Worm (Caenorhabditis elegans) whole organism, L1 larva: ENCODE data around the gene sym-2.

ENCODE experiments used
- C04F5.9 ChIP-seq: sonication (generic microtip); optimal IDR thresholded peaks from 2 replicates; lab custom pipeline; 2016; ENCODE audit warnings: missing genetic modification characterization, missing compliant biosample characterization
- C16A3.4 ChIP-seq: fragments of 150-350 bp; optimal IDR thresholded peaks from 2 replicates; lab custom pipeline; 2014; ENCODE audit warnings: missing biosample characterization, missing genetic modification characterization
- F16B12.6 ChIP-seq: fragments of 150-350 bp; optimal IDR thresholded peaks from 2 replicates; lab custom pipeline; 2014; ENCODE audit warnings: missing biosample characterization, missing genetic modification characterization
- Y116A8C.19 ChIP-seq: sonication (generic microtip); optimal IDR thresholded peaks from 2 replicates; lab custom pipeline; 2016; ENCODE audit warnings: missing compliant biosample characterization, missing genetic modification characterization, borderline replicate concordance
- ama-1 ChIP-seq: fragments of 150-350 bp; optimal IDR thresholded peaks from 2 replicates; lab custom pipeline; 2014
- blmp-1 ChIP-seq: fragments of 150-350 bp; optimal IDR thresholded peaks from 2 replicates; lab custom pipeline; 2014; ENCODE audit warnings: missing biosample characterization, missing genetic modification characterization
- ceh-82 ChIP-seq, 3 experiments: fragments of 150-350 bp in 1 of 3; sonication (generic microtip) in 2 of 3; optimal IDR thresholded peaks; 2 replicates each; lab custom pipeline; 2014 to 2017; ENCODE audit warnings: missing biosample characterization in 3 of 3, missing genetic modification characterization in 3 of 3
- ceh-90 ChIP-seq: sonication (generic microtip); optimal IDR thresholded peaks from 2 replicates; lab custom pipeline; 2016; ENCODE audit warnings: missing genetic modification characterization, missing compliant biosample characterization
- dpl-1 ChIP-seq, 3 experiments: fragments of 150-350 bp in 2 of 3; sonication (generic microtip) in 1 of 3; optimal IDR thresholded peaks; 2 replicates each; lab custom pipeline; 2014 to 2017; ENCODE audit warnings: missing biosample characterization in 3 of 3, missing genetic modification characterization in 3 of 3, missing genetic modification reagents in 3 of 3
- efl-1 ChIP-seq, 4 experiments: fragments of 150-350 bp; optimal IDR thresholded peaks in 3 of 4; peaks in 1 of 4; 1 replicate in 1 of 4; 2 replicates in 3 of 4; lab custom pipeline; 2014; ENCODE audit warnings: missing biosample characterization in 2 of 4, missing genetic modification characterization in 2 of 4, missing genetic modification reagents in 2 of 4
- efl-3 ChIP-seq: fragments of 200-800 bp; sonication (Bioruptor generic); optimal IDR thresholded peaks from 2 replicates; lab custom pipeline; 2018; ENCODE audit warnings: mild to moderate bottlenecking, missing genetic modification characterization, missing compliant biosample characterization
- egl-13 ChIP-seq: sonication (generic microtip); optimal IDR thresholded peaks from 2 replicates; lab custom pipeline; 2016; ENCODE audit warnings: missing genotype, missing genetic modification reagents, missing genetic modification characterization, missing compliant biosample characterization
- elt-2 ChIP-seq: sonication (generic microtip); optimal IDR thresholded peaks from 2 replicates; lab custom pipeline; 2016; ENCODE audit warnings: missing genetic modification characterization, mild to moderate bottlenecking, inconsistent platforms, missing compliant biosample characterization, missing genetic modification reagents
- elt-3 ChIP-seq, 6 experiments: fragments of 150-350 bp in 1 of 6; sonication (generic microtip); optimal IDR thresholded peaks; 2 replicates each; lab custom pipeline; 2017 to 2018; ENCODE audit warnings: missing biosample characterization in 6 of 6, missing genetic modification characterization in 6 of 6, inconsistent platforms in 1 of 6
- ets-5 ChIP-seq: fragments of 200-800 bp; sonication (Bioruptor generic); IDR thresholded peaks from 2 replicates; pipeline ENCODE4 v1.3.6; 2022; ENCODE audit warnings: missing genetic modification characterization, missing compliant biosample characterization
- fkh-10 ChIP-seq: sonication (generic microtip); optimal IDR thresholded peaks from 2 replicates; lab custom pipeline; 2017; ENCODE audit warnings: missing biosample characterization, missing genetic modification reagents, missing genetic modification characterization
- hlh-17 ChIP-seq: fragments of 200-800 bp; sonication (Bioruptor generic); optimal IDR thresholded peaks from 2 replicates; lab custom pipeline; 2018; ENCODE audit warnings: missing genetic modification characterization, mild to moderate bottlenecking, missing compliant biosample characterization, moderate library complexity, borderline replicate concordance
- hlh-4 ChIP-seq: sonication (generic microtip); optimal IDR thresholded peaks from 2 replicates; lab custom pipeline; 2016; ENCODE audit warnings: mild to moderate bottlenecking, missing genetic modification characterization, missing compliant biosample characterization
- irx-1 ChIP-seq: sonication (generic microtip); optimal IDR thresholded peaks from 2 replicates; lab custom pipeline; 2016; ENCODE audit warnings: missing genetic modification characterization, missing compliant biosample characterization
- isw-1 ChIP-seq: fragments of 200-800 bp; sonication (Bioruptor generic); IDR thresholded peaks from 2 replicates; pipeline ENCODE4 v1.3.6; 2022; ENCODE audit warnings: missing genetic modification characterization, missing compliant biosample characterization
- lin-14 ChIP-seq: fragments of 200-800 bp; sonication (Bioruptor generic); optimal IDR thresholded peaks from 2 replicates; lab custom pipeline; 2018; ENCODE audit warnings: mild to moderate bottlenecking, missing genetic modification characterization, moderate library complexity, missing compliant biosample characterization
- lin-15B ChIP-seq: fragments of 150-350 bp; sonication (generic microtip); optimal IDR thresholded peaks from 3 replicates; lab custom pipeline; 2014; ENCODE audit warnings: missing biosample characterization, missing genetic modification characterization
- lin-35 ChIP-seq, 2 experiments: fragments of 150-350 bp; optimal IDR thresholded peaks; 2 replicates each; lab custom pipeline; 2014; ENCODE audit warnings: missing biosample characterization in 2 of 2, missing genetic modification characterization in 2 of 2, missing genetic modification reagents in 2 of 2
- lsy-2 ChIP-seq, 2 experiments: fragments of 150-350 bp; optimal IDR thresholded peaks; 2 replicates each; lab custom pipeline; 2014; ENCODE audit warnings: missing biosample characterization in 2 of 2, missing genetic modification characterization in 2 of 2
- mep-1 ChIP-seq: fragments of 150-350 bp; optimal IDR thresholded peaks from 2 replicates; lab custom pipeline; 2014; ENCODE audit warnings: missing biosample characterization, missing genetic modification characterization
- nhr-12 ChIP-seq: sonication (generic microtip); optimal IDR thresholded peaks from 2 replicates; lab custom pipeline; 2017; ENCODE audit warnings: missing biosample characterization, missing genetic modification characterization
- nhr-19 ChIP-seq: fragments of 200-800 bp; sonication (Bioruptor generic); conservative IDR thresholded peaks from 2 replicates; pipeline ENCODE4 v1.3.6; 2022; ENCODE audit warnings: missing genetic modification characterization, missing compliant biosample characterization
- nhr-20 ChIP-seq: sonication (generic microtip); optimal IDR thresholded peaks from 2 replicates; lab custom pipeline; 2016; ENCODE audit warnings: mild to moderate bottlenecking, missing genetic modification characterization, missing compliant biosample characterization
- nhr-237 ChIP-seq: fragments of 150-350 bp; optimal IDR thresholded peaks from 2 replicates; lab custom pipeline; 2014; ENCODE audit warnings: missing biosample characterization, missing genetic modification characterization
- nhr-47 ChIP-seq: sonication (generic microtip); optimal IDR thresholded peaks from 2 replicates; lab custom pipeline; 2016; ENCODE audit warnings: mild to moderate bottlenecking, missing genetic modification characterization, moderate library complexity, missing compliant biosample characterization
- nhr-71 ChIP-seq: sonication (generic microtip); optimal IDR thresholded peaks from 2 replicates; lab custom pipeline; 2016; ENCODE audit warnings: mild to moderate bottlenecking, missing genetic modification characterization, moderate library complexity, missing compliant biosample characterization
- nhr-76 ChIP-seq: sonication (generic microtip); optimal IDR thresholded peaks from 2 replicates; lab custom pipeline; 2017; ENCODE audit warnings: missing biosample characterization, missing genetic modification characterization
- nhr-85 ChIP-seq: sonication (generic microtip); peaks from one replicate; lab custom pipeline; 2016; ENCODE audit warnings: missing genetic modification characterization, inconsistent platforms, missing compliant biosample characterization
- nhr-90 ChIP-seq: sonication (generic microtip); optimal IDR thresholded peaks from 2 replicates; lab custom pipeline; 2016; ENCODE audit warnings: mild to moderate bottlenecking, missing genetic modification characterization, missing compliant biosample characterization; ENCODE audit not compliant: poor library complexity
- pag-3 ChIP-seq: sonication (generic microtip); optimal IDR thresholded peaks from 2 replicates; lab custom pipeline; 2017; ENCODE audit warnings: missing genetic modification characterization, mild to moderate bottlenecking, missing compliant biosample characterization, antibody characterized with exemption, borderline replicate concordance; ENCODE audit not compliant: insufficient read depth
- rnt-1 ChIP-seq: sonication (generic microtip); optimal IDR thresholded peaks from 2 replicates; lab custom pipeline; 2016; ENCODE audit warnings: mild to moderate bottlenecking, missing genetic modification characterization, moderate library complexity, missing compliant biosample characterization
- skn-1 ChIP-seq: fragments of 150-350 bp; optimal IDR thresholded peaks from 2 replicates; lab custom pipeline; 2014; ENCODE audit warnings: missing biosample characterization, missing genetic modification characterization
- snu-23 ChIP-seq: sonication (generic microtip); optimal IDR thresholded peaks from 2 replicates; lab custom pipeline; 2016; ENCODE audit warnings: missing genetic modification characterization, missing compliant biosample characterization
- swsn-7 ChIP-seq: sonication (generic microtip); optimal IDR thresholded peaks from 2 replicates; lab custom pipeline; 2016; ENCODE audit warnings: missing genetic modification characterization, missing compliant biosample characterization
- tbx-2 ChIP-seq: sonication (generic microtip); optimal IDR thresholded peaks from 2 replicates; lab custom pipeline; 2016; ENCODE audit warnings: missing genetic modification characterization, missing compliant biosample characterization
- unc-130 ChIP-seq: fragments of 150-350 bp; optimal IDR thresholded peaks from 2 replicates; lab custom pipeline; 2017; ENCODE audit warnings: missing biosample characterization, missing genetic modification characterization, inconsistent platforms
- unc-30 ChIP-seq: sonication (generic microtip); optimal IDR thresholded peaks from 2 replicates; lab custom pipeline; 2017; ENCODE audit warnings: missing biosample characterization, missing genetic modification characterization
- unc-86 ChIP-seq: sonication (generic microtip); optimal IDR thresholded peaks from 2 replicates; lab custom pipeline; 2016; ENCODE audit warnings: missing genetic modification characterization, missing compliant biosample characterization
- unc-98 ChIP-seq: fragments of 200-800 bp; sonication (Bioruptor generic); IDR thresholded peaks from 2 replicates; pipeline ENCODE4 v1.3.6; 2022; ENCODE audit warnings: missing genetic modification characterization, missing compliant biosample characterization
- xbp-1 ChIP-seq: sonication (generic microtip); optimal IDR thresholded peaks from 2 replicates; lab custom pipeline; 2016; ENCODE audit warnings: missing genetic modification characterization, missing compliant biosample characterization
- ztf-4 ChIP-seq: fragments of 150-350 bp; optimal IDR thresholded peaks from 2 replicates; lab custom pipeline; 2014; ENCODE audit warnings: missing biosample characterization, missing genetic modification characterization

The sym-2 gene

DNA sequence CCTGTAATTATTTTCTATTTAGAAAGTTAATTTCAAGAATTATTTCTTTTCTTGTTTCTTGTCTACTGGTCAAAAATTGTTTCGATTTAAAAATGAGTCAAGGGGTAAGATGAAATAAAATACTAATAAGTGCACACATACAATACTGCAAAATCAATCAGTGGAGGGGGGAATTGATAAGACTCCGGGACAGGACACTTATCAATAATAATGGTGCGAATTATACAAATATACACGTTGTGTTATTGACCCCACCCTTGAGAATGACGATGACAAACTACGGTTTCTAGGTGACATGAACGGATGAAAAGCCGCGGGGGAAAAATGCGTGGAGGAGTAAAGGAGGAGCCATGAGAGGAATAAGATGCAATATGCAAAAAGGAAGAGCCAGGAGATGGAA is 7.1 kb downstream of the sym-2 start:
- TF ChIP-seq ceh-90 (tag; lab: Kevin White, UChicago) (no peak), elt-2 (tag; lab: Kevin White, UChicago) (peak; percentile 2)

DNA sequence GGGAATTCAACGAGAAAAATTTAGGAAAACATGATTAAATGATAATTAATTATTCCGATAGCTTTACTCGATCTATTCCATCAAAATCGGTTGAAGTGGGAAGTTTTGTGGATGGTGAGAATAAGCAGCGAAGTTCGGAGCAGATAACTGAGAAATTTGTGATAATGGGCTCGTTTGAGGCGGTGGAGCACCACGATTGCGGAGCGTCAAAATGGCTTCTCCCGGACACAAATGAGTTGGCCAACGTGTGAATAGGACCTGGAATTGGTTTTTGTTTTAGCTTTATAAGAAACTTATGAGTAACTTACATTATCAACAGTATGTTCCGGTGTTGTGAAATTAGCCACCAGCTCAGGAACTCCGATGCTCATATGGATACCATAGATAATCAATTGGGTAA is 9.5 kb downstream of the sym-2 start:
- no peak for TF ChIP-seq irx-1 (tag; lab: Kevin White, UChicago)
- no peak for TF ChIP-seq ztf-4 (tag; lab: Kevin White, UChicago)
- no peak for TF ChIP-seq ama-1
- no peak for TF ChIP-seq lin-15B
- TF ChIP-seq efl-3 (GFP tag; lab: Kevin White, UChicago): no peak
- no peak for TF ChIP-seq dpl-1 (GFP tag; optimal IDR thresholded peaks at IDR 0.05; lab: Kevin White, UChicago)
- no peak for TF ChIP-seq fkh-10
- TF ChIP-seq nhr-237 (tag; lab: Kevin White, UChicago): no peak
- TF ChIP-seq ceh-82 (tag; optimal IDR thresholded peaks at IDR 0.05; lab: Kevin White, UChicago): no peak
- no peak for TF ChIP-seq ets-5 (GFP tag; lab: Robert Waterston, UW)
- TF ChIP-seq xbp-1 (tag; lab: Kevin White, UChicago): no peak
- TF ChIP-seq nhr-85: no peak
- no peak for TF ChIP-seq unc-98 (GFP tag; lab: Robert Waterston, UW)
- TF ChIP-seq C04F5.9 (tag; lab: Kevin White, UChicago): no peak
- TF ChIP-seq hlh-17: no peak
- no peak for TF ChIP-seq nhr-76 (tag; lab: Kevin White, UChicago)
- TF ChIP-seq, all 84 proteins: peak for 0

DNA sequence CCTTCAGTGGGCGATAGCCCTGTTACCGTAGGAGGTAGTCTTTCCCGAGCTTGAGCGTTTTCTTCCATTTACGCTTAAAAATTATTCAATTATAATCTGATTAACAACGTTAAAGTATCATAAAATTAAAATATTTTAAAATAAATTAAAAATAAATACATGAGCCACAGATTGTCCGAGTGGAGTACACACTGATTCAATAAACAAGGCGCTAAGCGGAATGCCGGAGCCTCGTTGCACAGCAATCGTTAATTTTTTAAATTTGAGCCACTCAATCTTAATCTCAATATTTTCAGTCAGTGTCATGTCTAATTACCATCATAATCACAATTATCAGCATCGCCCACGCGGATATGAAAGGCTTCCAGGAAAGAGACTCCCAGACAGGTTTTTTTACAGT is 11.2 kb downstream of the sym-2 start, which contains the start of the genes sec-5 and pir-1:
sec-5 (minus strand) TSS at position 73 of the 400 bp plus-strand sequence.
pir-1 (plus strand) TSS at position 221 of the 400 bp plus-strand sequence.
- TF ChIP-seq rnt-1: peak; percentile 48
- TF ChIP-seq lin-35 (GFP tag; optimal IDR thresholded peaks at IDR 0.05; lab: Kevin White, UChicago): peak; percentile 56 to 60
- TF ChIP-seq C04F5.9 (tag; lab: Kevin White, UChicago): peak; percentile 42
- TF ChIP-seq isw-1 (GFP tag; lab: Robert Waterston, UW): peak; percentile 28
- peak; percentile 43 to 59 for TF ChIP-seq efl-1 (optimal IDR thresholded peaks at IDR 0.05; lab: Kevin White, UChicago)
- TF ChIP-seq efl-1 (GFP tag; optimal IDR thresholded peaks at IDR 0.05 in 1 of 2; lab: Kevin White, UChicago): peak; percentile 63 to 66
- peak; percentile 20 for TF ChIP-seq C16A3.4
- peak; percentile 5 for TF ChIP-seq unc-130 (tag; lab: Kevin White, UChicago)
- TF ChIP-seq F16B12.6 (tag; lab: Kevin White, UChicago): peak; percentile 26
- TF ChIP-seq mep-1 (tag; lab: Kevin White, UChicago): peak; percentile 71
- no peak for TF ChIP-seq nhr-12
- TF ChIP-seq blmp-1 (tag; lab: Kevin White, UChicago): peak; percentile 30
- TF ChIP-seq elt-3 (tag; optimal IDR thresholded peaks at IDR 0.05; lab: Kevin White, UChicago): peak in 1 of 6 experiments; percentile 57
- no peak for TF ChIP-seq hlh-4 (tag; lab: Kevin White, UChicago)
- peak; percentile 42 for TF ChIP-seq swsn-7
- peak; percentile 59 for TF ChIP-seq lin-14 (GFP tag; lab: Kevin White, UChicago)
- TF ChIP-seq skn-1 (tag; lab: Kevin White, UChicago): peak; percentile 57
- peak; percentile 54 for TF ChIP-seq nhr-47
- no peak for TF ChIP-seq egl-13 (tag; lab: Kevin White, UChicago)
- peak; percentile 39 for TF ChIP-seq lin-15B
- no peak for TF ChIP-seq Y116A8C.19 (tag; lab: Kevin White, UChicago)
- peak; percentile 65 to 74 for TF ChIP-seq lsy-2 (tag; optimal IDR thresholded peaks at IDR 0.05; lab: Kevin White, UChicago)
- TF ChIP-seq nhr-71 (tag; lab: Kevin White, UChicago): peak; percentile 63
- peak; percentile 32 for TF ChIP-seq unc-86 (tag; lab: Kevin White, UChicago)
- no peak; the same call in 1 of the 2 replicates for TF ChIP-seq nhr-19 (GFP tag; lab: Robert Waterston, UW)
- peak; percentile 45 for TF ChIP-seq nhr-20 (tag; lab: Kevin White, UChicago)
- TF ChIP-seq tbx-2: peak; percentile 37
- peak in 1 of 3 experiments; percentile 53 for TF ChIP-seq dpl-1 (GFP tag; optimal IDR thresholded peaks at IDR 0.05; lab: Kevin White, UChicago)
- peak; percentile 48 for TF ChIP-seq xbp-1 (tag; lab: Kevin White, UChicago)
- TF ChIP-seq pag-3 (tag; lab: Kevin White, UChicago): no peak
- TF ChIP-seq ceh-82 (tag; optimal IDR thresholded peaks at IDR 0.05; lab: Kevin White, UChicago): peak; percentile 17 to 38 (median 31)
- TF ChIP-seq unc-30 (tag; lab: Kevin White, UChicago): no peak
- peak; percentile 48 for TF ChIP-seq nhr-90
- TF ChIP-seq snu-23 (GFP tag; lab: Kevin White, UChicago): peak; percentile 56
- TF ChIP-seq irx-1 (tag; lab: Kevin White, UChicago): peak; percentile 41
